Fruit fly (Drosophila melanogaster) whole organism, embryonic: ENCODE measurements around the gene CG31249.

Source experiments
- Bteb2 ChIP-seq: fragments of 200-800 bp; sonication (Bioruptor generic); optimal IDR thresholded peaks from 2 replicates; lab custom pipeline; 2016; ENCODE audit warnings: missing biosample characterization, missing genetic modification characterization
- CG11085 ChIP-seq: fragments of 200-800 bp; sonication (Bioruptor generic); IDR thresholded peaks from 2 replicates; pipeline ENCODE4 v1.3.6; 2022; ENCODE audit warnings: missing biosample characterization, missing genetic modification characterization
- CG14667 ChIP-seq: fragments of 200-800 bp; sonication (Bioruptor generic); IDR thresholded peaks from 2 replicates; pipeline ENCODE4 v1.3.6; 2022; ENCODE audit warnings: missing biosample characterization, missing genetic modification characterization
- CG15011 ChIP-seq: fragments of 200-800 bp; sonication (Bioruptor generic); optimal IDR thresholded peaks from 3 replicates; lab custom pipeline; 2018; ENCODE audit warnings: missing biosample characterization, mild to moderate bottlenecking, missing genetic modification characterization
- CG15514 ChIP-seq: fragments of 200-800 bp; sonication (Bioruptor generic); optimal IDR thresholded peaks from 3 replicates; lab custom pipeline; 2017; ENCODE audit warnings: missing biosample characterization, missing genetic modification characterization, mild to moderate bottlenecking, moderate library complexity, missing genetic modification reagents
- CG15601 ChIP-seq: fragments of 200-800 bp; sonication (Bioruptor generic); optimal IDR thresholded peaks from 3 replicates; lab custom pipeline; 2019; ENCODE audit warnings: missing biosample characterization, mild to moderate bottlenecking, missing genetic modification characterization, moderate library complexity
- CG16779 ChIP-seq: fragments of 200-800 bp; sonication (Bioruptor generic); IDR thresholded peaks from 2 replicates; pipeline ENCODE4 v1.3.6; 2022; ENCODE audit warnings: missing biosample characterization, missing genetic modification characterization
- CG17568 ChIP-seq: fragments of 200-800 bp; sonication (Bioruptor generic); optimal IDR thresholded peaks from 2 replicates; lab custom pipeline; 2018; ENCODE audit warnings: missing biosample characterization, mild to moderate bottlenecking, missing genetic modification characterization, moderate library complexity
- CG17802 ChIP-seq: fragments of 200-800 bp; sonication (Bioruptor generic); optimal IDR thresholded peaks from 2 replicates; lab custom pipeline; 2018; ENCODE audit warnings: missing biosample characterization, mild to moderate bottlenecking, missing genetic modification characterization, moderate library complexity
- CG17829 ChIP-seq: fragments of 200-800 bp; optimal IDR thresholded peaks from 2 replicates; lab custom pipeline; 2019; ENCODE audit warnings: missing biosample characterization, mild to moderate bottlenecking, missing genetic modification characterization, moderate library complexity
- CG31441 ChIP-seq: fragments of 200-800 bp; sonication (Bioruptor generic); IDR thresholded peaks from 2 replicates; pipeline ENCODE4 v1.3.6; 2022; ENCODE audit warnings: missing biosample characterization, missing genetic modification characterization
- CG32767 ChIP-seq: fragments of 200-800 bp; sonication (Bioruptor generic); IDR thresholded peaks from 2 replicates; pipeline ENCODE4 v1.3.6; 2022; ENCODE audit warnings: missing biosample characterization, missing genetic modification characterization
- CG3281 ChIP-seq: fragments of 200-800 bp; sonication (Bioruptor generic); optimal IDR thresholded peaks from 3 replicates; lab custom pipeline; 2017; ENCODE audit warnings: missing biosample characterization, mild to moderate bottlenecking, missing genetic modification characterization
- CG6272 ChIP-seq: fragments of 200-800 bp; sonication (Bioruptor generic); IDR thresholded peaks from 2 replicates; pipeline ENCODE4 v1.3.6; 2022; ENCODE audit warnings: missing biosample characterization, missing genetic modification characterization
- CG8089 ChIP-seq: fragments of 200-800 bp; sonication (Bioruptor generic); optimal IDR thresholded peaks from 3 replicates; lab custom pipeline; 2016; ENCODE audit warnings: missing biosample characterization, missing genetic modification characterization
- CG9727 ChIP-seq: fragments of 200-800 bp; sonication (Bioruptor generic); optimal IDR thresholded peaks from 3 replicates; lab custom pipeline; 2017; ENCODE audit warnings: missing biosample characterization, mild to moderate bottlenecking, missing genetic modification characterization
- D19B ChIP-seq: fragments of 200-800 bp; sonication (Bioruptor generic); optimal IDR thresholded peaks from 2 replicates; lab custom pipeline; 2017; ENCODE audit warnings: missing biosample characterization, mild to moderate bottlenecking, missing genetic modification characterization
- Deaf1 ChIP-seq: fragments of 200-800 bp; optimal IDR thresholded peaks from 3 replicates; lab custom pipeline; 2019; ENCODE audit warnings: missing biosample characterization, mild to moderate bottlenecking, missing genetic modification characterization, moderate library complexity
- Dip3 ChIP-seq: fragments of 200-800 bp; sonication (Bioruptor generic); optimal IDR thresholded peaks from 3 replicates; lab custom pipeline; 2016; ENCODE audit warnings: missing biosample characterization, missing genetic modification characterization
- HLH4C ChIP-seq: fragments of 200-800 bp; sonication (Bioruptor generic); IDR thresholded peaks from 3 replicates; pipeline ENCODE4 v1.3.6; 2022; ENCODE audit warnings: missing biosample characterization, missing genetic modification characterization; ENCODE audit not compliant: partially characterized antibody
- Hr51 ChIP-seq, 2 experiments: fragments of 200-800 bp; sonication (Bioruptor generic); optimal IDR thresholded peaks; 2 replicates in 1 of 2; 3 replicates in 1 of 2; lab custom pipeline; 2016 to 2018; ENCODE audit warnings: missing biosample characterization in 2 of 2, missing genetic modification characterization in 2 of 2, mild to moderate bottlenecking in 1 of 2, moderate library complexity in 1 of 2
- Hsf ChIP-seq: fragments of 200-800 bp; sonication (Bioruptor generic); optimal IDR thresholded peaks from 3 replicates; lab custom pipeline; 2016; ENCODE audit warnings: missing biosample characterization, missing genetic modification characterization
- MBD-R2 ChIP-seq: fragments of 200-800 bp; sonication (Bioruptor generic); IDR thresholded peaks from 2 replicates; pipeline ENCODE4 v1.3.6; 2022; ENCODE audit warnings: missing biosample characterization, missing genetic modification characterization
- Mes4 ChIP-seq: fragments of 200-800 bp; sonication (Bioruptor generic); optimal IDR thresholded peaks from 2 replicates; lab custom pipeline; 2016; ENCODE audit warnings: missing biosample characterization, missing genetic modification characterization
- Pdp1 ChIP-seq, 2 experiments: fragments of 200-800 bp; sonication (Bioruptor generic); optimal IDR thresholded peaks; 3 replicates each; lab custom pipeline; 2016; ENCODE audit warnings: missing biosample characterization in 2 of 2, missing genetic modification characterization in 2 of 2, mild to moderate bottlenecking in 1 of 2, moderate library complexity in 1 of 2
- Ptx1 ChIP-seq: fragments of 200-800 bp; sonication (Bioruptor generic); IDR thresholded peaks from 2 replicates; pipeline ENCODE4 v1.3.6; 2022; ENCODE audit warnings: missing biosample characterization, missing genetic modification characterization
- Tbp ChIP-seq: fragments of >200 bp; optimal IDR thresholded peaks from 2 replicates; lab custom pipeline; 2018; ENCODE audit warnings: missing biosample characterization, missing genetic modification characterization
- YL-1 ChIP-seq: fragments of 200-800 bp; sonication (Bioruptor generic); optimal IDR thresholded peaks from 3 replicates; lab custom pipeline; 2017; ENCODE audit warnings: missing biosample characterization, mild to moderate bottlenecking, missing genetic modification characterization
- ac ChIP-seq: fragments of 200-800 bp; sonication (Bioruptor generic); optimal IDR thresholded peaks from 3 replicates; lab custom pipeline; 2017; ENCODE audit warnings: missing biosample characterization, mild to moderate bottlenecking, missing genetic modification characterization
- ara ChIP-seq: fragments of 200-800 bp; sonication (Bioruptor generic); IDR thresholded peaks from 2 replicates; pipeline ENCODE4 v1.3.6; 2022; ENCODE audit warnings: missing biosample characterization, missing genetic modification characterization
- bowl ChIP-seq: fragments of 200-800 bp; sonication (Bioruptor generic); IDR thresholded peaks from 2 replicates; pipeline ENCODE4 v1.3.6; 2022; ENCODE audit warnings: missing biosample characterization, missing genetic modification characterization
- cas ChIP-seq: fragments of 200-800 bp; sonication (Bioruptor generic); IDR thresholded peaks from 2 replicates; pipeline ENCODE4 v1.3.6; 2022; ENCODE audit warnings: missing biosample characterization, missing genetic modification characterization
- ci ChIP-seq: fragments of 200-800 bp; sonication (Bioruptor generic); IDR thresholded peaks from 3 replicates; pipeline ENCODE4 v1.3.6; 2022; ENCODE audit warnings: missing biosample characterization, missing genetic modification characterization
- emc ChIP-seq: fragments of 200-800 bp; sonication (Bioruptor generic); optimal IDR thresholded peaks from 2 replicates; lab custom pipeline; 2016; ENCODE audit warnings: missing biosample characterization, missing genetic modification characterization
- esg ChIP-seq: fragments of 200-800 bp; sonication (Bioruptor generic); conservative IDR thresholded peaks from 2 replicates; pipeline ENCODE4 v1.3.6; 2022; ENCODE audit warnings: missing biosample characterization, missing genetic modification characterization
- exex ChIP-seq: fragments of 200-800 bp; sonication (Bioruptor generic); optimal IDR thresholded peaks from 4 replicates; lab custom pipeline; 2018; ENCODE audit warnings: missing biosample characterization, mild to moderate bottlenecking, missing genetic modification characterization, moderate library complexity
- fd96Cb ChIP-seq: fragments of 200-800 bp; sonication (Bioruptor generic); optimal IDR thresholded peaks from 2 replicates; lab custom pipeline; 2018; ENCODE audit warnings: missing biosample characterization, mild to moderate bottlenecking, missing genetic modification characterization, moderate library complexity
- maf-S ChIP-seq: fragments of 200-800 bp; sonication (Bioruptor generic); optimal IDR thresholded peaks from 2 replicates; lab custom pipeline; 2016; ENCODE audit warnings: missing biosample characterization, missing genetic modification characterization
- mam ChIP-seq: fragments of 200-800 bp; sonication (Bioruptor generic); optimal IDR thresholded peaks from 3 replicates; lab custom pipeline; 2016; ENCODE audit warnings: missing biosample characterization, missing genetic modification characterization
- mld ChIP-seq: fragments of 200-800 bp; sonication (Bioruptor generic); IDR thresholded peaks from 3 replicates; pipeline ENCODE4 v1.3.6; 2022; ENCODE audit warnings: missing biosample characterization, missing genetic modification characterization; ENCODE audit not compliant: partially characterized antibody
- oc ChIP-seq: fragments of 200-800 bp; sonication (Bioruptor generic); optimal IDR thresholded peaks from 2 replicates; lab custom pipeline; 2018; ENCODE audit warnings: missing biosample characterization, mild to moderate bottlenecking, missing genetic modification characterization, moderate library complexity
- odd ChIP-seq: fragments of 200-800 bp; sonication (Bioruptor generic); optimal IDR thresholded peaks from 2 replicates; lab custom pipeline; 2017; ENCODE audit warnings: missing biosample characterization, mild to moderate bottlenecking, missing genetic modification characterization
- onecut ChIP-seq: fragments of 200-800 bp; sonication (Bioruptor generic); IDR thresholded peaks from 2 replicates; pipeline ENCODE4 v1.3.6; 2022; ENCODE audit warnings: missing biosample characterization, missing genetic modification characterization
- pita ChIP-seq: fragments of 200-800 bp; sonication (Bioruptor generic); optimal IDR thresholded peaks from 2 replicates; lab custom pipeline; 2017; ENCODE audit warnings: missing biosample characterization, mild to moderate bottlenecking, missing genetic modification characterization
- prd ChIP-seq, 3 experiments: fragments of >200 bp in 2 of 3; fragments of 200-800 bp in 1 of 3; sonication (Bioruptor generic) in 1 of 3; optimal IDR thresholded peaks in 2 of 3; IDR thresholded peaks in 1 of 3; 2 replicates in 2 of 3; 3 replicates in 1 of 3; pipeline versions ENCODE4 v1.3.6 to Lab custom; 2017 to 2022; ENCODE audit warnings: missing biosample characterization in 1 of 3, missing genetic modification characterization in 1 of 3
- psq ChIP-seq: fragments of 200-800 bp; sonication (Bioruptor generic); optimal IDR thresholded peaks from 2 replicates; lab custom pipeline; 2017; ENCODE audit warnings: missing biosample characterization, missing genetic modification characterization
- sim ChIP-seq: fragments of 200-800 bp; sonication (Bioruptor generic); IDR thresholded peaks from 2 replicates; pipeline ENCODE4 v1.3.6; 2022; ENCODE audit warnings: missing biosample characterization, missing genetic modification characterization
- sisA ChIP-seq: fragments of 200-800 bp; sonication (Bioruptor generic); IDR thresholded peaks from 2 replicates; pipeline ENCODE4 v1.3.6; 2022; ENCODE audit warnings: missing biosample characterization, missing genetic modification characterization
- tgo ChIP-seq: fragments of 200-800 bp; sonication (Bioruptor generic); IDR thresholded peaks from 3 replicates; pipeline ENCODE4 v1.3.6; 2022; ENCODE audit warnings: missing biosample characterization, missing genetic modification characterization
- wdn ChIP-seq: fragments of 200-800 bp; sonication (Bioruptor generic); IDR thresholded peaks from 2 replicates; pipeline ENCODE4 v1.3.6; 2022; ENCODE audit warnings: missing biosample characterization, missing genetic modification characterization
- zen2 ChIP-seq: fragments of 200-800 bp; sonication (Bioruptor generic); IDR thresholded peaks from 3 replicates; pipeline ENCODE4 v1.3.6; 2022; ENCODE audit warnings: missing biosample characterization, missing genetic modification characterization; ENCODE audit not compliant: partially characterized antibody

CG31249 gene

DNA sequence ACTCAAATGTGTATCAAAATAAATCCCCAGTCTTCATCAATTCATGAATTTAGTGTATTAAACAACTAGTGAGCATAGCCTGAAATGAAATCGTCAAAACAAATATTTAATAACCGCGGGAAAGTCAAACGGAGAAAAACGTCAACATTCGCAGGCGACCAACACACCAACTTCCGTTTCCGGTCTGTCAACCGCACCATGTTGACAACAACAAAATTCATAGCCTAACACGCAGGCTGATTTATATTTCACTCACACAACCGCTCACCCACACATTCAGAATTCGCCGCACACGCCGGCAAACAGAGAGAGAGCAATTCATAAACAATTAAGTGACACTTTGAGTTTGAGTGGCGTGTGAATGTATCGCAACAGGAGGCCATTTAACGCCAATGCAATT lies 31.8 kb downstream of the CG31249 start (continued):
- TF ChIP-seq wdn (GFP tag; lab: Robert Waterston, UW) (no peak), Ptx1 (GFP tag; lab: Robert Waterston, UW) (no peak), ci (GFP tag; lab: Robert Waterston, UW) (peak; percentile 89), CG32767 (GFP tag; lab: Robert Waterston, UW) (no peak), Mes4 (peak; percentile 17), oc (no peak), zen2 (GFP tag; lab: Robert Waterston, UW) (no peak), CG11085 (GFP tag; lab: Robert Waterston, UW) (no peak), emc (GFP tag; lab: Kevin White, UChicago) (no peak), Pdp1 (GFP tag; optimal IDR thresholded peaks at IDR 0.05; lab: Kevin White, UChicago) (no peak), CG8089 (GFP tag; lab: Kevin White, UChicago) (no peak), CG3281 (GFP tag; lab: Kevin White, UChicago) (no peak), CG14667 (GFP tag; lab: Robert Waterston, UW) (no peak), CG16779 (GFP tag; lab: Robert Waterston, UW) (no peak), Deaf1 (no peak), CG31441 (GFP tag; lab: Robert Waterston, UW) (0 out of 2 replicates have a peak, but pooled peaks have one; percentile 18), CG17829 (tag; lab: Kevin White, UChicago) (no peak), CG17568 (peak; percentile 67), esg (GFP tag; lab: Robert Waterston, UW) (no peak), CG9727 (GFP tag; lab: Kevin White, UChicago) (peak; percentile 22), Dip3 (GFP tag; lab: Kevin White, UChicago) (no peak), CG6272 (no peak), tgo (no peak), ara (GFP tag; lab: Robert Waterston, UW) (no peak), MBD-R2 (GFP tag; lab: Robert Waterston, UW) (no peak), prd (optimal IDR thresholded peaks at IDR 0.05; lab: Kevin White, UChicago) (no peak), prd (GFP tag; IDR thresholded peaks at IDR 0.05; lab: Robert Waterston, UW) (no peak), HLH4C (no peak), bowl (GFP tag; lab: Robert Waterston, UW) (no peak), odd (GFP tag; lab: Kevin White, UChicago) (peak; percentile 63), D19B (no peak), onecut (GFP tag; lab: Robert Waterston, UW) (peak; percentile 44), YL-1 (GFP tag; lab: Kevin White, UChicago) (peak; percentile 9), sim (peak; percentile 77), Hr51 (GFP tag; optimal IDR thresholded peaks at IDR 0.05; lab: Kevin White, UChicago) (peak in 1 of 2 experiments; percentile 26), pita (no peak), fd96Cb (tag; lab: Kevin White, UChicago) (no peak), CG17802 (tag; lab: Kevin White, UChicago) (no peak), Bteb2 (GFP tag; lab: Kevin White, UChicago) (no peak), mld (GFP tag; lab: Robert Waterston, UW) (no peak), Hsf (GFP tag; lab: Kevin White, UChicago) (no peak), maf-S (GFP tag; lab: Kevin White, UChicago) (no peak), ac (peak; percentile 60), CG15601 (tag; lab: Kevin White, UChicago) (no peak), Tbp (GFP tag; lab: Kevin White, UChicago) (no peak), cas (GFP tag; lab: Robert Waterston, UW) (no peak), CG15011 (GFP tag; lab: Kevin White, UChicago) (no peak), psq (GFP tag; lab: Kevin White, UChicago) (no peak), sisA (GFP tag; lab: Robert Waterston, UW) (no peak), mam (GFP tag; lab: Kevin White, UChicago) (no peak), CG15514 (GFP tag; lab: Kevin White, UChicago) (no peak), exex (no peak)
